Worm (Caenorhabditis elegans): ENCODE data around the gene F02C9.2.

Gene F02C9.2

DNA sequence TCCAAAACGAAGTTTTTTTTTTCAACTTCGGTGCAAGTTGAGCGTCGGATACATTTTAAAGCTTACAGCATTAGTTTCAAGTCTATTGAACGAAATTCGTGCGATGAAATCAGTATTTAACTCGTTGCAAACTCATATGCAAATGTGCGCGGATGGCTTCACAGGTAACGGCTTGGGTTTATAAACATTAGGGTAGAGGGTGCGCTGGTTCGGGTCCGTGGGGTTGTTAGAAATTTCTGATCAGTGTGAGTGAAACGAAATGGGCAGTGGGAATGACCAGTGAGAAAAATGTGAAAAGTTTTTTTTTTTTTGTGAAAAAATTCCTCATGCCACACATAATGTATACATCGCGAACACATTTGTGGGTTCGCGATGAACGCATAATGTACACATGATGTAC lies 29.6 kb downstream of the F02C9.2 start (continued):
- TF ChIP-seq cebp-2 (GFP tag; IDR thresholded peaks at IDR 0.05) (no peak), snpc-1.3 (tag; optimal IDR thresholded peaks at IDR 0.05; ENCODE audit: insufficient read depth) (no peak), tlf-1 (GFP tag; optimal IDR thresholded peaks at IDR 0.05) (no peak), ceh-91 (GFP tag; IDR thresholded peaks at IDR 0.05) (no peak), die-1 (tag; optimal IDR thresholded peaks at IDR 0.05) (peak; percentile 73), repo-1 (tag; optimal IDR thresholded peaks at IDR 0.05) (no peak), nfyb-1 (GFP tag; IDR thresholded peaks at IDR 0.05) (peak; percentile 62; the same call in 1 of the 2 replicates), F39B2.1 (GFP tag; IDR thresholded peaks at IDR 0.05) (no peak), D2030.7 (GFP tag; IDR thresholded peaks at IDR 0.05) (peak; percentile 63), atf-7 (tag; optimal IDR thresholded peaks at IDR 0.05) (no peak), nfya-1 (tag; optimal IDR thresholded peaks at IDR 0.05; ENCODE audit: borderline replicate concordance, insufficient read depth) (no peak), lin-54 (GFP tag; optimal IDR thresholded peaks at IDR 0.05) (peak; percentile 52), cebp-1 (GFP tag; IDR thresholded peaks at IDR 0.05) (no peak), cebp-1 (tag; optimal IDR thresholded peaks at IDR 0.05) (no peak), hrde-1 (tag; optimal IDR thresholded peaks at IDR 0.05; ENCODE audit: borderline replicate concordance) (no peak), ztf-28 (GFP tag; IDR thresholded peaks at IDR 0.05) (0 out of 2 replicates have a peak, but pooled peaks have one; percentile 35), ZK185.1 (tag; optimal IDR thresholded peaks at IDR 0.05; ENCODE audit: poor library complexity, severe bottlenecking) (no peak), ekl-4 (GFP tag; IDR thresholded peaks at IDR 0.05) (no peak), akir-1 (GFP tag; optimal IDR thresholded peaks at IDR 0.05) (no peak), F49E8.2 (tag; optimal IDR thresholded peaks at IDR 0.05; ENCODE audit: insufficient read depth) (no peak), pbrm-1 (GFP tag; IDR thresholded peaks at IDR 0.05) (0 out of 2 replicates have a peak, but pooled peaks have one; percentile 41), rpc-1 (optimal IDR thresholded peaks at IDR 0.05) (peak; percentile 71), rpc-1 (tag; optimal IDR thresholded peaks at IDR 0.05) (peak; percentile 95), mxl-1 (tag; optimal IDR thresholded peaks at IDR 0.05) (peak; percentile 47), tbx-9 (tag; optimal IDR thresholded peaks at IDR 0.05; ENCODE audit: borderline replicate concordance) (no peak), lag-1 (GFP tag; IDR thresholded peaks at IDR 0.05) (no peak), zim-3 (tag; optimal IDR thresholded peaks at IDR 0.05) (peak; percentile 22), xnd-1 (tag; optimal IDR thresholded peaks at IDR 0.05) (peak; percentile 5), snpc-4 (GFP tag; optimal IDR thresholded peaks at IDR 0.05) (peak; percentile 69), snpc-4 (tag; optimal IDR thresholded peaks at IDR 0.05) (peak in 1 of 4 experiments; percentile 59), snpc-3.4 (tag; optimal IDR thresholded peaks at IDR 0.05) (peak; percentile 1), lir-1 (GFP tag; conservative IDR thresholded peaks at IDR 0.05) (no peak), F22D6.2 (tag; optimal IDR thresholded peaks at IDR 0.05) (no peak), madf-3 (GFP tag; IDR thresholded peaks at IDR 0.05) (no peak), dox-1 (GFP tag; IDR thresholded peaks at IDR 0.05) (peak; percentile 59; the same call in 1 of the 2 replicates), somi-1 (GFP tag; optimal IDR thresholded peaks at IDR 0.05) (no peak), mel-28 (tag; optimal IDR thresholded peaks at IDR 0.05; ENCODE audit: borderline replicate concordance) (no peak), egl-44 (GFP tag; IDR thresholded peaks at IDR 0.05) (0 out of 2 replicates have a peak, but pooled peaks have one; percentile 23), rec-8 (tag; optimal IDR thresholded peaks at IDR 0.05) (peak in 1 of 2 experiments; percentile 64), him-1 (tag; optimal IDR thresholded peaks at IDR 0.05) (peak; percentile 79), mcd-1 (GFP tag; IDR thresholded peaks at IDR 0.05) (0 out of 2 replicates have a peak, but pooled peaks have one; percentile 21), tbp1 (GFP tag; optimal IDR thresholded peaks at IDR 0.05) (peak; percentile 82), aptf-2 (GFP tag; conservative IDR thresholded peaks at IDR 0.05) (0 out of 2 replicates have a peak, but pooled peaks have one; percentile 18), mes-4 (tag; optimal IDR thresholded peaks at IDR 0.05) (peak; percentile 28), T26A5.8 (tag; optimal IDR thresholded peaks at IDR 0.05) (no peak), F23B12.7 (tag; optimal IDR thresholded peaks at IDR 0.05; ENCODE audit: insufficient read depth) (no peak), egrh-3 (GFP tag; IDR thresholded peaks at IDR 0.05) (no peak)

Measured in whole organism, young adult.